Fruit fly (Drosophila melanogaster) whole organism, pupa: Measurements from ENCODE around the gene CG42811.

Experiments
- CG10348 ChIP-seq: fragments of 200-800 bp; sonication (Bioruptor generic); IDR thresholded peaks from 2 replicates; pipeline ENCODE4 v1.3.6; 2022; ENCODE audit warnings: missing biosample characterization, missing genetic modification characterization
- CG15710 ChIP-seq: fragments of 200-800 bp; sonication (Bioruptor generic); optimal IDR thresholded peaks from 2 replicates; lab custom pipeline; 2018; ENCODE audit warnings: missing biosample characterization, mild to moderate bottlenecking, missing genetic modification characterization, moderate library complexity
- CG32121 ChIP-seq: fragments of 200-800 bp; sonication (Bioruptor generic); IDR thresholded peaks from 2 replicates; pipeline ENCODE4 v1.3.6; 2022; ENCODE audit warnings: missing biosample characterization, missing genetic modification characterization
- CG34367 ChIP-seq: fragments of 200-800 bp; sonication (Bioruptor generic); optimal IDR thresholded peaks from 2 replicates; lab custom pipeline; 2018; ENCODE audit warnings: missing biosample characterization, mild to moderate bottlenecking, missing genetic modification characterization
- CG8301 ChIP-seq: fragments of 200-800 bp; sonication (Bioruptor generic); optimal IDR thresholded peaks from 2 replicates; lab custom pipeline; 2018; ENCODE audit warnings: missing biosample characterization, mild to moderate bottlenecking, missing genetic modification characterization
- CG9948 ChIP-seq: fragments of 200-800 bp; sonication (Bioruptor generic); optimal IDR thresholded peaks from 2 replicates; lab custom pipeline; 2018; ENCODE audit warnings: missing biosample characterization, mild to moderate bottlenecking, missing genetic modification characterization, moderate library complexity
- EcR ChIP-seq: fragments of 200-800 bp; sonication (Bioruptor generic); optimal IDR thresholded peaks from 3 replicates; lab custom pipeline; 2019; ENCODE audit warnings: missing biosample characterization, missing genetic modification characterization, mild to moderate bottlenecking, moderate library complexity, missing genetic modification reagents
- Ets98B ChIP-seq: fragments of 200-800 bp; sonication (Bioruptor generic); IDR thresholded peaks from 2 replicates; pipeline ENCODE4 v1.3.6; 2022; ENCODE audit warnings: missing biosample characterization, missing genetic modification characterization
- rn ChIP-seq: fragments of 200-800 bp; sonication (Bioruptor generic); IDR thresholded peaks from 2 replicates; pipeline ENCODE4 v1.3.6; 2022; ENCODE audit warnings: missing biosample characterization, missing genetic modification characterization

DNA sequence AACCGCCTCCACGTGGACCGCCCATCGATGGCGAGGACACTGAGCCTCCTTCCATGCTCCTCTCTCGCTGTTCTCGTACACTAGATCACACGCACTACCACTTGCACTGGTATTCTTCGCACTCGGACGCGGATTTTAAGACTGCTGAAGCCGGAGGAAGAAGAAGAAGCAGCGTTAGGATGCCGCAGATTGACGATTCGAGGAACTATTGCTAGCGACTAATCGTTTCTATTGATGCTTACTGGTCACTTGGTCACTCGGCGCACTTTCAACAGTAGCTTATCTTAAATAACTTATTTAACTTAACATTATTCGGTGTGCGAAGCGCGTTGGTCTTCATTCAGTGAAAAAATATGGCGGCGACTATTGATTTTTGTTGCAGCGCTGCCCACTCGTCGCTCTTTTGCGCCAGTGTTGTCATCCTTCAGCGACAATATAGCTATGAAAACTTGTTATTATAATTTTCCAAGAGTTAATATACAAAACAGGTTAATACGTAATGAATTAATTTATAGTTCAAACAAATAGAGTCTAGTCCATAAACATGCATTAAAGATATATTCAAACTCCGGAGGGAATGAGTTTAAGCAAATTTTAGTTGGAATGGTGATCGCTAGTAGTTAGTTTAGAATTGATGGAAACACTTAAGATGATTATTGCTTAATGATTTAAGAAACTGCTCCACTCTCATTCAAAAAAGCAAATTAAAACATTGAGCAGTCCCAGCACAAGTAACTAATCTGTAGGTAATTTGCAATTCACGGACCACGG, 18.4 kb downstream of the CG42811 start, which contains the start of the genes CG5746 and CG6454:
- TF ChIP-seq CG15710 (tag; lab: Kevin White, UChicago) (peak; percentile 38), CG9948 (tag; lab: Kevin White, UChicago) (no peak), rn (GFP tag; lab: Robert Waterston, UW) (no peak), CG34367 (no peak), CG10348 (GFP tag; lab: Robert Waterston, UW) (no peak), EcR (GFP tag; lab: Kevin White, UChicago) (no peak), Ets98B (GFP tag; lab: Robert Waterston, UW) (no peak), CG8301 (tag; lab: Kevin White, UChicago) (no peak), CG32121 (no peak)
